Fruit fly (Drosophila melanogaster) whole organism, embryonic: ENCODE measurements around the gene twf.

Experiments used
- Abd-B ChIP-seq: fragments of 200-800 bp; sonication (Bioruptor generic); optimal IDR thresholded peaks from 2 replicates; lab custom pipeline; 2018; ENCODE audit warnings: missing biosample characterization, mild to moderate bottlenecking, missing genetic modification characterization, moderate library complexity
- Adf1 ChIP-seq: fragments of 200-800 bp; sonication (Bioruptor generic); IDR thresholded peaks from 2 replicates; pipeline ENCODE4 v1.3.6; 2022; ENCODE audit warnings: missing biosample characterization, missing genetic modification characterization
- BEAF-32 ChIP-seq: fragments of 200-800 bp; sonication (Bioruptor generic); optimal IDR thresholded peaks from 3 replicates; lab custom pipeline; 2017; ENCODE audit warnings: missing biosample characterization, missing genetic modification characterization, mild to moderate bottlenecking, moderate library complexity, missing genetic modification reagents
- CG10366 ChIP-seq: fragments of 200-800 bp; sonication (Bioruptor generic); IDR thresholded peaks from 2 replicates; pipeline ENCODE4 v1.3.6; 2022; ENCODE audit warnings: missing biosample characterization, missing genetic modification characterization
- CG13894 ChIP-seq: fragments of 200-800 bp; sonication (Bioruptor generic); optimal IDR thresholded peaks from 3 replicates; lab custom pipeline; 2018; ENCODE audit warnings: missing biosample characterization, mild to moderate bottlenecking, missing genetic modification characterization, moderate library complexity
- CG14860 ChIP-seq: fragments of 200-800 bp; sonication (Bioruptor generic); IDR thresholded peaks from 3 replicates; pipeline ENCODE4 v1.3.6; 2022; ENCODE audit warnings: missing biosample characterization, missing genetic modification characterization; ENCODE audit not compliant: partially characterized antibody
- CG14965 ChIP-seq: fragments of 200-800 bp; sonication (Bioruptor generic); optimal IDR thresholded peaks from 2 replicates; lab custom pipeline; 2016; ENCODE audit warnings: missing biosample characterization, missing genetic modification characterization, borderline replicate concordance
- CG1529 ChIP-seq: fragments of 200-800 bp; sonication (Bioruptor generic); optimal IDR thresholded peaks from 3 replicates; lab custom pipeline; 2018; ENCODE audit warnings: missing biosample characterization, missing genetic modification characterization
- CG16815 ChIP-seq: fragments of 200-800 bp; sonication (Bioruptor generic); optimal IDR thresholded peaks from 3 replicates; lab custom pipeline; 2017; ENCODE audit warnings: missing biosample characterization, mild to moderate bottlenecking, missing genetic modification characterization
- CG17361 ChIP-seq: fragments of 200-800 bp; sonication (Bioruptor generic); IDR thresholded peaks from 3 replicates; pipeline ENCODE4 v1.3.6; 2022; ENCODE audit warnings: missing biosample characterization, missing genetic modification characterization
- CG17612 ChIP-seq: fragments of 200-800 bp; sonication (Bioruptor generic); IDR thresholded peaks from 2 replicates; pipeline ENCODE4 v1.3.6; 2022; ENCODE audit warnings: missing biosample characterization, missing genetic modification characterization
- CG2199 ChIP-seq: fragments of 200-800 bp; sonication (Bioruptor generic); IDR thresholded peaks from 3 replicates; pipeline ENCODE4 v1.3.6; 2022; ENCODE audit warnings: missing biosample characterization, missing genetic modification characterization
- CG3407 ChIP-seq: fragments of 200-800 bp; sonication (Bioruptor generic); optimal IDR thresholded peaks from 2 replicates; lab custom pipeline; 2018; ENCODE audit warnings: missing biosample characterization, mild to moderate bottlenecking, missing genetic modification characterization
- CG34376 ChIP-seq: fragments of 200-800 bp; sonication (Bioruptor generic); optimal IDR thresholded peaks from 2 replicates; lab custom pipeline; 2018; ENCODE audit warnings: missing biosample characterization, mild to moderate bottlenecking, missing genetic modification characterization
- CG4730 ChIP-seq: fragments of 200-800 bp; sonication (Bioruptor generic); IDR thresholded peaks from 2 replicates; pipeline ENCODE4 v1.3.6; 2022; ENCODE audit warnings: missing biosample characterization, missing genetic modification characterization
- CG6791 ChIP-seq: fragments of 200-800 bp; sonication (Bioruptor generic); IDR thresholded peaks from 3 replicates; pipeline ENCODE4 v1.3.6; 2022; ENCODE audit warnings: missing biosample characterization, missing genetic modification characterization; ENCODE audit not compliant: partially characterized antibody
- CG6813 ChIP-seq: fragments of 200-800 bp; sonication (Bioruptor generic); optimal IDR thresholded peaks from 2 replicates; lab custom pipeline; 2017; ENCODE audit warnings: missing biosample characterization, missing genetic modification characterization, mild to moderate bottlenecking, moderate library complexity, missing genetic modification reagents
- CG7839 ChIP-seq: fragments of 200-800 bp; sonication (Bioruptor generic); optimal IDR thresholded peaks from 3 replicates; lab custom pipeline; 2018; ENCODE audit warnings: missing biosample characterization, mild to moderate bottlenecking, missing genetic modification characterization, moderate library complexity
- CrebB ChIP-seq: fragments of 200-800 bp; sonication (Bioruptor generic); optimal IDR thresholded peaks from 3 replicates; lab custom pipeline; 2018; ENCODE audit warnings: missing biosample characterization, mild to moderate bottlenecking, missing genetic modification characterization
- D19B ChIP-seq: fragments of 200-800 bp; sonication (Bioruptor generic); optimal IDR thresholded peaks from 2 replicates; lab custom pipeline; 2017; ENCODE audit warnings: missing biosample characterization, mild to moderate bottlenecking, missing genetic modification characterization
- Deaf1 ChIP-seq: fragments of 200-800 bp; optimal IDR thresholded peaks from 3 replicates; lab custom pipeline; 2019; ENCODE audit warnings: missing biosample characterization, mild to moderate bottlenecking, missing genetic modification characterization, moderate library complexity
- Doc3 ChIP-seq: fragments of 200-800 bp; sonication (Bioruptor generic); IDR thresholded peaks from 3 replicates; pipeline ENCODE4 v1.3.6; 2022; ENCODE audit warnings: missing biosample characterization, missing genetic modification characterization; ENCODE audit not compliant: partially characterized antibody
- Dp ChIP-seq: fragments of 200-800 bp; sonication (Bioruptor generic); optimal IDR thresholded peaks from 2 replicates; lab custom pipeline; 2018; ENCODE audit warnings: missing biosample characterization, mild to moderate bottlenecking, missing genetic modification characterization, moderate library complexity
- Fer1 ChIP-seq: fragments of 200-800 bp; sonication (Bioruptor generic); optimal IDR thresholded peaks from 2 replicates; lab custom pipeline; 2017; ENCODE audit warnings: missing biosample characterization, mild to moderate bottlenecking, missing genetic modification characterization
- HLH54F ChIP-seq: fragments of 200-800 bp; sonication (Bioruptor generic); optimal IDR thresholded peaks from 3 replicates; lab custom pipeline; 2016; ENCODE audit warnings: missing biosample characterization, missing genetic modification characterization
- MESR4 ChIP-seq: fragments of 200-800 bp; sonication (Bioruptor generic); optimal IDR thresholded peaks from 2 replicates; lab custom pipeline; 2018; ENCODE audit warnings: missing biosample characterization, mild to moderate bottlenecking, missing genetic modification characterization, moderate library complexity
- Oli ChIP-seq: fragments of 200-800 bp; sonication (Bioruptor generic); optimal IDR thresholded peaks from 2 replicates; lab custom pipeline; 2018; ENCODE audit warnings: missing biosample characterization, mild to moderate bottlenecking, missing genetic modification characterization, moderate library complexity
- Sox102F ChIP-seq: fragments of 200-800 bp; sonication (Bioruptor generic); optimal IDR thresholded peaks from 2 replicates; lab custom pipeline; 2018; ENCODE audit warnings: missing biosample characterization, mild to moderate bottlenecking, missing genetic modification characterization, moderate library complexity
- TFAM ChIP-seq: fragments of 200-800 bp; sonication (Bioruptor generic); optimal IDR thresholded peaks from 2 replicates; lab custom pipeline; 2017; ENCODE audit warnings: missing biosample characterization, missing genetic modification characterization, inconsistent platforms
- Vsx1 ChIP-seq: fragments of 200-800 bp; sonication (Bioruptor generic); optimal IDR thresholded peaks from 2 replicates; lab custom pipeline; 2017; ENCODE audit warnings: missing biosample characterization, mild to moderate bottlenecking, missing genetic modification characterization, missing genetic modification reagents
- aop ChIP-seq: fragments of 200-800 bp; sonication (Bioruptor generic); IDR thresholded peaks from 2 replicates; pipeline ENCODE4 v1.3.6; 2022; ENCODE audit warnings: missing biosample characterization, missing genetic modification characterization
- bigmax ChIP-seq: fragments of 200-800 bp; sonication (Bioruptor generic); optimal IDR thresholded peaks from 2 replicates; lab custom pipeline; 2018; ENCODE audit warnings: missing biosample characterization, mild to moderate bottlenecking, missing genetic modification characterization
- br ChIP-seq: fragments of >200 bp; optimal IDR thresholded peaks from 2 replicates; lab custom pipeline; 2017
- cato ChIP-seq: fragments of 200-800 bp; sonication (Bioruptor generic); optimal IDR thresholded peaks from 2 replicates; lab custom pipeline; 2016; ENCODE audit warnings: missing biosample characterization, missing genetic modification characterization, borderline replicate concordance
- exex ChIP-seq: fragments of 200-800 bp; sonication (Bioruptor generic); optimal IDR thresholded peaks from 4 replicates; lab custom pipeline; 2018; ENCODE audit warnings: missing biosample characterization, mild to moderate bottlenecking, missing genetic modification characterization, moderate library complexity
- hkb ChIP-seq, 2 experiments: fragments of 200-800 bp in 1 of 2; fragments of >200 bp in 1 of 2; sonication (Bioruptor generic) in 1 of 2; IDR thresholded peaks in 1 of 2; optimal IDR thresholded peaks in 1 of 2; 2 replicates each; pipeline versions ENCODE4 v1.3.6 to Lab custom; 2017 to 2022; ENCODE audit warnings: missing biosample characterization in 1 of 2, missing genetic modification characterization in 1 of 2
- hth ChIP-seq: fragments of >200 bp; optimal IDR thresholded peaks from 2 replicates; lab custom pipeline; 2017; ENCODE audit warnings: inconsistent platforms
- ken ChIP-seq: fragments of 200-800 bp; sonication (Bioruptor generic); IDR thresholded peaks from 3 replicates; pipeline ENCODE4 v1.3.6; 2022; ENCODE audit warnings: missing biosample characterization, missing genetic modification characterization
- lab ChIP-seq: fragments of 200-800 bp; sonication (Bioruptor generic); optimal IDR thresholded peaks from 3 replicates; lab custom pipeline; 2017; ENCODE audit warnings: missing biosample characterization, missing genetic modification characterization, mild to moderate bottlenecking, moderate library complexity, missing genetic modification reagents
- maf-S ChIP-seq: fragments of 200-800 bp; sonication (Bioruptor generic); optimal IDR thresholded peaks from 2 replicates; lab custom pipeline; 2016; ENCODE audit warnings: missing biosample characterization, missing genetic modification characterization
- mirr ChIP-seq: fragments of 200-800 bp; sonication (Bioruptor generic); optimal IDR thresholded peaks from 3 replicates; lab custom pipeline; 2018; ENCODE audit warnings: missing biosample characterization, mild to moderate bottlenecking, missing genetic modification characterization
- nerfin-1 ChIP-seq: fragments of 200-800 bp; sonication (Bioruptor generic); optimal IDR thresholded peaks from 3 replicates; lab custom pipeline; 2019; ENCODE audit warnings: missing biosample characterization, mild to moderate bottlenecking, missing genetic modification characterization, moderate library complexity
- org-1 ChIP-seq: fragments of 200-800 bp; sonication (Bioruptor generic); optimal IDR thresholded peaks from 2 replicates; lab custom pipeline; 2017; ENCODE audit warnings: missing biosample characterization, missing genetic modification characterization
- pros ChIP-seq: fragments of 200-800 bp; sonication (Bioruptor generic); optimal IDR thresholded peaks from 3 replicates; lab custom pipeline; 2019; ENCODE audit warnings: missing biosample characterization, mild to moderate bottlenecking, missing genetic modification characterization, moderate library complexity
- pum ChIP-seq: fragments of 200-800 bp; sonication (Bioruptor generic); optimal IDR thresholded peaks from 2 replicates; lab custom pipeline; 2016; ENCODE audit warnings: missing biosample characterization, missing genetic modification characterization
- sd ChIP-seq: fragments of 200-800 bp; sonication (Bioruptor generic); optimal IDR thresholded peaks from 3 replicates; lab custom pipeline; 2018; ENCODE audit warnings: missing biosample characterization, mild to moderate bottlenecking, missing genetic modification characterization, moderate library complexity
- sob ChIP-seq: fragments of 200-800 bp; sonication (Bioruptor generic); IDR thresholded peaks from 2 replicates; pipeline ENCODE4 v1.3.6; 2022; ENCODE audit warnings: missing biosample characterization, missing genetic modification characterization
- stc ChIP-seq: fragments of 200-800 bp; sonication (Bioruptor generic); IDR thresholded peaks from 2 replicates; pipeline ENCODE4 v1.3.6; 2022; ENCODE audit warnings: missing biosample characterization, missing genetic modification characterization

Gene twf

dm6 chr3R:14108158-14108921 is 14.1 kb upstream of the twf start, which contains the start of gene CG12402 (continued):
- TF ChIP-seq Adf1 (GFP tag; lab: Robert Waterston, UW) (peak; percentile 27), Oli (tag; lab: Kevin White, UChicago) (peak; percentile 88), HLH54F (GFP tag; lab: Kevin White, UChicago) (peak; percentile 19), Doc3 (GFP tag; lab: Robert Waterston, UW) (peak; percentile 40; the same call in 1 of the 3 replicates), CG17361 (GFP tag; lab: Robert Waterston, UW) (peak; percentile 89), Abd-B (GFP tag; lab: Kevin White, UChicago) (peak; percentile 71), CG13894 (tag; lab: Kevin White, UChicago) (peak; percentile 63), maf-S (GFP tag; lab: Kevin White, UChicago) (no peak), CG17612 (peak; percentile 63), Fer1 (GFP tag; lab: Kevin White, UChicago) (peak; percentile 87), CG3407 (peak; percentile 66), BEAF-32 (GFP tag; lab: Kevin White, UChicago) (no peak), Dp (GFP tag; lab: Kevin White, UChicago) (peak; percentile 12), D19B (GFP tag; lab: Kevin White, UChicago) (peak; percentile 6), org-1 (GFP tag; lab: Kevin White, UChicago) (peak; percentile 68), CG16815 (GFP tag; lab: Kevin White, UChicago) (peak; percentile 43), CG10366 (GFP tag; lab: Robert Waterston, UW) (peak; percentile 87), cato (GFP tag; lab: Kevin White, UChicago) (peak; percentile 61), CG6791 (no peak; the same call in 2 of the 3 replicates), hkb (optimal IDR thresholded peaks at IDR 0.05; lab: Kevin White, UChicago) (no peak), hkb (GFP tag; IDR thresholded peaks at IDR 0.05; lab: Robert Waterston, UW) (peak; percentile 95), stc (GFP tag; lab: Robert Waterston, UW) (peak; percentile 90), TFAM (GFP tag; lab: Kevin White, UChicago) (peak; percentile 60), lab (GFP tag; lab: Kevin White, UChicago) (peak; percentile 89), bigmax (GFP tag; lab: Kevin White, UChicago) (no peak), br (lab: Kevin White, UChicago) (no peak), pros (GFP tag; lab: Kevin White, UChicago) (peak; percentile 96), mirr (GFP tag; lab: Kevin White, UChicago) (peak; percentile 70), CrebB (tag; lab: Kevin White, UChicago) (peak; percentile 60), CG2199 (peak; percentile 84), Deaf1 (tag; lab: Kevin White, UChicago) (peak; percentile 70), CG4730 (GFP tag; lab: Robert Waterston, UW) (peak; percentile 77), ken (GFP tag; lab: Robert Waterston, UW) (peak; percentile 88), MESR4 (GFP tag; lab: Kevin White, UChicago) (no peak), nerfin-1 (peak; percentile 68), CG7839 (tag; lab: Kevin White, UChicago) (peak; percentile 89), sd (tag; lab: Kevin White, UChicago) (peak; percentile 69), CG1529 (GFP tag; lab: Kevin White, UChicago) (peak; percentile 68), CG14860 (GFP tag; lab: Robert Waterston, UW) (no peak), Vsx1 (GFP tag; lab: Kevin White, UChicago) (peak; percentile 75), hth (lab: Kevin White, UChicago) (no peak), CG34376 (GFP tag; lab: Kevin White, UChicago) (peak; percentile 71), sob (peak; percentile 79; the same call in 1 of the 2 replicates), pum (GFP tag; lab: Kevin White, UChicago) (peak; percentile 53), Sox102F (GFP tag; lab: Kevin White, UChicago) (peak; percentile 90), exex (tag; lab: Kevin White, UChicago) (no peak), CG14965 (GFP tag; lab: Kevin White, UChicago) (no peak), aop (GFP tag; lab: Robert Waterston, UW) (peak; percentile 9; the same call in 1 of the 2 replicates), CG6813 (GFP tag; lab: Kevin White, UChicago) (peak; percentile 86)
